Worm (Caenorhabditis elegans) whole organism, L2 larva: ENCODE measurements around the gene pudl-1.

Source experiments
- blmp-1 ChIP-seq: sonication (generic microtip); optimal IDR thresholded peaks from 2 replicates; lab custom pipeline; 2017; ENCODE audit warnings: missing genetic modification characterization, mild to moderate bottlenecking, missing compliant biosample characterization, antibody characterized with exemption, moderate library complexity; ENCODE audit not compliant: insufficient read depth
- egl-27 ChIP-seq: sonication (generic microtip); optimal IDR thresholded peaks from 3 replicates; lab custom pipeline; 2017; ENCODE audit warnings: missing biosample characterization, missing genetic modification reagents, missing genetic modification characterization
- lin-39 ChIP-seq: fragments of 150-350 bp; optimal IDR thresholded peaks from 2 replicates; lab custom pipeline; 2014; ENCODE audit warnings: missing biosample characterization, missing genetic modification reagents, missing genetic modification characterization
- nhr-23 ChIP-seq: fragments of 150-350 bp; optimal IDR thresholded peaks from 2 replicates; lab custom pipeline; 2014; ENCODE audit warnings: missing biosample characterization, missing genetic modification reagents, missing genetic modification characterization
- sem-4 ChIP-seq: fragments of 150-350 bp; optimal IDR thresholded peaks from 2 replicates; lab custom pipeline; 2014; ENCODE audit warnings: missing biosample characterization, missing genetic modification reagents, missing genetic modification characterization
- unc-55 ChIP-seq: fragments of 150-350 bp; sonication (generic microtip); optimal IDR thresholded peaks from 3 replicates; lab custom pipeline; 2014; ENCODE audit warnings: missing biosample characterization, missing genetic modification reagents, missing genetic modification characterization

The pudl-1 gene

DNA sequence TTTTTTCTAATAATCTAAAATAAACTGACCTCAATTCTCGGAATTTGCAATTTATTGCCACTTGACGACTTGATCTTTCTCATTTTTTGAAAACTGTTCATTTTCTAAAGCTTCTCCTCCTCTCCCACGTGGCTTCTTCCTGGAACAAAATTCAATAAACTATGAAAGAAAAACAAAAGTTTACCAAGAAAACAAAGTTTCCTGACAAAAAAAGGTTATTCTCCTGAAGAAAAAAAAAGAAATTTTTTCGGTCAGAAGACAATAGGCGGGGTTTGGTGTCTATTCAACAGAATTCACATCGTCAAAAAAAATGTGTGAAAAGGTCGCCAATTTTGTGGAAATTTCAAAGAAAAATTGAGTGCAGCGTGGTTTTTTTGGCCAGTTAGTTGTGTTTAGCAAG is 32.0 kb downstream of the pudl-1 start, which contains the start of gene Y54G2A.16:
Gene Y54G2A.16 (minus strand): TSS at position 101 of the 400 bp plus-strand sequence.
- TF ChIP-seq unc-55 = no peak
- no peak for TF ChIP-seq egl-27 (tag; lab: Kevin White, UChicago)
- TF ChIP-seq nhr-23 (tag; lab: Kevin White, UChicago) = no peak
- TF ChIP-seq lin-39 = no peak
- TF ChIP-seq sem-4 (tag; lab: Kevin White, UChicago) = no peak
- TF ChIP-seq blmp-1 (tag; lab: Kevin White, UChicago) = no peak
- TF ChIP-seq, all 48 proteins: peak for 0
